Fruit fly (Drosophila melanogaster): ENCODE results near the gene Cp19.

Gene Cp19

DNA sequence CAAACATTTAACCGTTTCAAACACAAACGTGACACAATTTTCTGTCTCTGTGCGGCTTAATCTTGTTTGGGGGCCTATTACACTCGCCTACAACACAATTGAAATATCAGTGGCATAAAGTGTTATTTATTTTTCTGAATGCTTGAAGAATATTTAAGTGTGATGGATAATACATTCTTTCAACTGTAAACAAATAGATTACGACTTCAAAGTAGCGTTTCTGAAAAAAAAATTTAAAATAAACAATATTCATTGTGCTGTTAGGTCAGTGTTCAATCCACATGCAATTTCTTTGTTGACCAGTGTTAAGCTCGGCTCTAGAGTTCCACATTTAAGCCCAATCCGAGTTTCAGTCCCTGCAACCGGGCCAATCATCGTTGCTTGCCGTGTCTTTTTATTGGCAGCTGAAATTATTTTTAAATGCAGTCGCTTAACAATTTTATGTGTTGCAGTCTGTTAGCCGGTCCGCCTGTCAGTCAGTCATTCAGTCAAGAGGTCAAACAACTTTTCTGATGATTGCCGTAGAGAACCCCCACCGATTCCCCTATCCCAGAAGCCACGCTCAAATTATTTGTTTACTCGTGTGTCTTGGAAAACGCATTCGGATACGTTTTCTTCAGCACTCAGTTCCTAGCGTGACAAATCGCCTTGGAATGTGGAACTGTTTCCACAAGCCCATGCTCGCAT is 43.5 kb downstream of the Cp19 start (continued):
- TF ChIP-seq toy (GFP tag; IDR thresholded peaks at IDR 0.05) (no peak), sob (GFP tag; IDR thresholded peaks at IDR 0.05) (peak; percentile 50; the same call in 1 of the 2 replicates), emc (GFP tag; optimal IDR thresholded peaks at IDR 0.05) (no peak), danr (GFP tag; IDR thresholded peaks at IDR 0.05) (0 out of 2 replicates have a peak, but pooled peaks have one; percentile 39), z (GFP tag; IDR thresholded peaks at IDR 0.05) (no peak), Hey (tag; optimal IDR thresholded peaks at IDR 0.05) (no peak), CG9437 (GFP tag; optimal IDR thresholded peaks at IDR 0.05) (peak; percentile 52), CG13775 (GFP tag; optimal IDR thresholded peaks at IDR 0.05) (peak; percentile 57), fd102C (GFP tag; optimal IDR thresholded peaks at IDR 0.05) (no peak), odd (GFP tag; optimal IDR thresholded peaks at IDR 0.05) (peak; percentile 74), trem (tag; optimal IDR thresholded peaks at IDR 0.05) (peak; percentile 51), schlank (tag; optimal IDR thresholded peaks at IDR 0.05) (no peak), CTCF (GFP tag; optimal IDR thresholded peaks at IDR 0.05) (no peak), tgo (GFP tag; IDR thresholded peaks at IDR 0.05) (peak; percentile 77), unpg (GFP tag; optimal IDR thresholded peaks at IDR 0.05) (peak; percentile 83), CG6683 (GFP tag; optimal IDR thresholded peaks at IDR 0.05) (no peak), ara (GFP tag; IDR thresholded peaks at IDR 0.05) (peak; percentile 62; the same call in 1 of the 2 replicates), Ssrp (tag; optimal IDR thresholded peaks at IDR 0.05) (peak; percentile 79), CG30431 (GFP tag; optimal IDR thresholded peaks at IDR 0.05) (peak; percentile 31), twi (tag; optimal IDR thresholded peaks at IDR 0.05) (peak; percentile 61), CG17802 (tag; optimal IDR thresholded peaks at IDR 0.05) (peak; percentile 18), wdn (GFP tag; IDR thresholded peaks at IDR 0.05) (no peak), CG14710 (tag; optimal IDR thresholded peaks at IDR 0.05) (peak; percentile 81), HLH4C (GFP tag; IDR thresholded peaks at IDR 0.05; ENCODE audit: partially characterized antibody) (no peak), CG11504 (tag; optimal IDR thresholded peaks at IDR 0.05) (peak; percentile 79), ttk (GFP tag; IDR thresholded peaks at IDR 0.05) (peak; percentile 62), CG4404 (GFP tag; IDR thresholded peaks at IDR 0.05) (no peak), gro (GFP tag; optimal IDR thresholded peaks at IDR 0.05) (no peak), CG4360 (GFP tag; IDR thresholded peaks at IDR 0.05) (no peak), CG6654 (GFP tag; optimal IDR thresholded peaks at IDR 0.05) (peak; percentile 25), H2.0 (GFP tag; IDR thresholded peaks at IDR 0.05) (peak; percentile 22; the same call in 1 of the 2 replicates), zfh1 (GFP tag; IDR thresholded peaks at IDR 0.05) (peak; percentile 54; the same call in 1 of the 3 replicates), CG18764 (GFP tag; optimal IDR thresholded peaks at IDR 0.05) (peak; percentile 48), CG4328 (GFP tag; optimal IDR thresholded peaks at IDR 0.05) (no peak), HmgD (GFP tag; optimal IDR thresholded peaks at IDR 0.05) (no peak), esg (GFP tag; conservative IDR thresholded peaks at IDR 0.05) (peak; percentile 68), CG11695 (GFP tag; IDR thresholded peaks at IDR 0.05) (peak; percentile 73; the same call in 2 of the 3 replicates), CG16863 (GFP tag; optimal IDR thresholded peaks at IDR 0.05) (peak; percentile 62), br (optimal IDR thresholded peaks at IDR 0.05) (no peak), en (GFP tag; optimal IDR thresholded peaks at IDR 0.05) (peak; percentile 58), CG7357 (GFP tag; IDR thresholded peaks at IDR 0.05) (0 out of 3 replicates have a peak, but pooled peaks have one; percentile 32), Scr (GFP tag; IDR thresholded peaks at IDR 0.05; ENCODE audit: partially characterized antibody) (no peak), Bteb2 (GFP tag; optimal IDR thresholded peaks at IDR 0.05) (peak; percentile 28), Med (GFP tag) (peak; percentile 63), sens (GFP tag) (peak; percentile 96), pfk (GFP tag; optimal IDR thresholded peaks at IDR 0.05) (no peak), HLHmδ (GFP tag; optimal IDR thresholded peaks at IDR 0.05) (no peak), ssp (GFP tag; IDR thresholded peaks at IDR 0.05) (peak; percentile 47), CG33557 (GFP tag; optimal IDR thresholded peaks at IDR 0.05) (peak; percentile 79), CG15601 (tag; optimal IDR thresholded peaks at IDR 0.05) (peak; percentile 83), CG9215 (GFP tag; IDR thresholded peaks at IDR 0.05) (peak; percentile 24; the same call in 1 of the 2 replicates)
